Worm (Caenorhabditis elegans) whole organism, L3 larva: ENCODE data around the gene nhr-100.

Experiments used
- R02D3.7 ChIP-seq: fragments of 150-350 bp; optimal IDR thresholded peaks from 2 replicates; lab custom pipeline; 2014; ENCODE audit warnings: missing biosample characterization, missing genetic modification characterization
- ama-1 ChIP-seq: fragments of 150-350 bp; optimal IDR thresholded peaks from 2 replicates; lab custom pipeline; 2018
- elt-1 ChIP-seq: fragments of 150-350 bp; optimal IDR thresholded peaks from 2 replicates; lab custom pipeline; 2014; ENCODE audit warnings: missing biosample characterization, missing genetic modification characterization
- elt-3 ChIP-seq, 3 experiments: fragments of 150-350 bp in 1 of 3; sonication (generic microtip) in 2 of 3; optimal IDR thresholded peaks; 2 replicates in 2 of 3; 4 replicates in 1 of 3; lab custom pipeline; 2014 to 2017; ENCODE audit warnings: missing biosample characterization in 3 of 3, missing genetic modification characterization in 3 of 3
- fos-1 ChIP-seq: fragments of 150-350 bp; optimal IDR thresholded peaks from 2 replicates; lab custom pipeline; 2014; ENCODE audit warnings: missing biosample characterization, missing genetic modification characterization
- hmg-11 ChIP-seq: sonication (generic microtip); optimal IDR thresholded peaks from 2 replicates; lab custom pipeline; 2016; ENCODE audit warnings: missing genetic modification characterization, missing compliant biosample characterization
- mdl-1 ChIP-seq: fragments of 150-350 bp; optimal IDR thresholded peaks from 2 replicates; lab custom pipeline; 2014; ENCODE audit warnings: missing biosample characterization, missing genetic modification characterization
- nhr-11 ChIP-seq: fragments of 150-350 bp; optimal IDR thresholded peaks from 2 replicates; lab custom pipeline; 2014; ENCODE audit warnings: missing biosample characterization, missing genetic modification characterization
- nhr-76 ChIP-seq: fragments of 150-350 bp; sonication (generic microtip); optimal IDR thresholded peaks from 5 replicates; lab custom pipeline; 2014; ENCODE audit warnings: missing biosample characterization, missing genetic modification characterization
- pha-4 ChIP-seq: fragments of 150-350 bp; optimal IDR thresholded peaks from 2 replicates; lab custom pipeline; 2014; ENCODE audit warnings: missing biosample characterization, missing genetic modification reagents, missing genetic modification characterization
- ztf-11 ChIP-seq: fragments of 150-350 bp; optimal IDR thresholded peaks from 2 replicates; lab custom pipeline; 2014; ENCODE audit warnings: missing biosample characterization, missing genetic modification characterization

- TF ChIP-seq mdl-1 (tag; lab: Kevin White, UChicago): no peak
- no peak for TF ChIP-seq R02D3.7 (tag; lab: Kevin White, UChicago)
- TF ChIP-seq nhr-76 (tag; lab: Kevin White, UChicago): no peak
- no peak for TF ChIP-seq elt-1 (tag; lab: Kevin White, UChicago)
- no peak for TF ChIP-seq hmg-11 (tag; lab: Kevin White, UChicago)
- no peak for TF ChIP-seq pha-4
- no peak for TF ChIP-seq ztf-11 (tag; lab: Kevin White, UChicago)
- TF ChIP-seq ama-1: no peak
- no peak for TF ChIP-seq nhr-11 (tag; lab: Kevin White, UChicago)
- TF ChIP-seq elt-3 (tag; optimal IDR thresholded peaks at IDR 0.05; lab: Kevin White, UChicago): no peak
- TF ChIP-seq fos-1 (tag; lab: Kevin White, UChicago): no peak
These were observed 1.3 kb upstream of the nhr-100 start for ce11 chrIV:9727217-9727616.
